Fruit fly (Drosophila melanogaster): Measurements from ENCODE around the gene Nmd3.
A peak's percentile ranks its signal among the peaks of the same experiment; 100 is the strongest.

The Nmd3 gene

dm6 chrX:2134965-2135758, 49.3 kb downstream of the Nmd3 start (continued):
- TF ChIP-seq pros (GFP tag; optimal IDR thresholded peaks at IDR 0.05), result peak; percentile 94
- peak; percentile 88 for TF ChIP-seq CG31441 (GFP tag; IDR thresholded peaks at IDR 0.05)
- TF ChIP-seq CG11398 (GFP tag; optimal IDR thresholded peaks at IDR 0.05), result peak; percentile 75
- no peak for TF ChIP-seq amos (GFP tag; IDR thresholded peaks at IDR 0.05; ENCODE audit: partially characterized antibody)
- peak; percentile 94 for TF ChIP-seq CG17829 (tag; optimal IDR thresholded peaks at IDR 0.05)
- no peak for TF ChIP-seq CG34224 (GFP tag; IDR thresholded peaks at IDR 0.05; ENCODE audit: partially characterized antibody)
- peak; percentile 57; the same call in 1 of the 2 replicates for TF ChIP-seq NFAT (GFP tag; IDR thresholded peaks at IDR 0.05)
- TF ChIP-seq nom (GFP tag; optimal IDR thresholded peaks at IDR 0.05), result peak; percentile 63
- TF ChIP-seq CG4328 (GFP tag; optimal IDR thresholded peaks at IDR 0.05), result peak; percentile 91
- peak; percentile 46; the same call in 3 of the 4 replicates for TF ChIP-seq Gug (GFP tag; IDR thresholded peaks at IDR 0.05)
- peak; percentile 94 for TF ChIP-seq CG8924 (tag; optimal IDR thresholded peaks at IDR 0.05)
- peak; percentile 92 for TF ChIP-seq grau (tag; optimal IDR thresholded peaks at IDR 0.05)
- peak; percentile 83 for TF ChIP-seq Drgx (GFP tag; IDR thresholded peaks at IDR 0.05)
- peak; percentile 37 for TF ChIP-seq HLHmδ (GFP tag; optimal IDR thresholded peaks at IDR 0.05)
- peak in 1 of 2 experiments; percentile 90 for TF ChIP-seq Eip74EF (GFP tag; optimal IDR thresholded peaks at IDR 0.05)
- TF ChIP-seq CG1603 (tag; optimal IDR thresholded peaks at IDR 0.05), result peak; percentile 90
- TF ChIP-seq scrt (GFP tag; optimal IDR thresholded peaks at IDR 0.05), result peak; percentile 85
- peak; percentile 86 for TF ChIP-seq esg (GFP tag; conservative IDR thresholded peaks at IDR 0.05)
- TF ChIP-seq stc (GFP tag; IDR thresholded peaks at IDR 0.05), result peak; percentile 79
- TF ChIP-seq Hr3 (GFP tag; optimal IDR thresholded peaks at IDR 0.05), result peak; percentile 76
- TF ChIP-seq CG18599 (GFP tag; optimal IDR thresholded peaks at IDR 0.05), result peak; percentile 95
- peak; percentile 81 for TF ChIP-seq tio (GFP tag; optimal IDR thresholded peaks at IDR 0.05)
- peak; percentile 48; the same call in 1 of the 2 replicates for TF ChIP-seq ro (GFP tag; IDR thresholded peaks at IDR 0.05)
- peak; percentile 94 for TF ChIP-seq CoRest (tag; optimal IDR thresholded peaks at IDR 0.05)
- TF ChIP-seq Fer3 (tag; optimal IDR thresholded peaks at IDR 0.05), result peak; percentile 92
- peak; percentile 71 for TF ChIP-seq CG11085 (GFP tag; IDR thresholded peaks at IDR 0.05)
- peak; percentile 90 for TF ChIP-seq CG10209 (GFP tag; optimal IDR thresholded peaks at IDR 0.05)
- peak; percentile 73 for TF ChIP-seq CG12942 (GFP tag; optimal IDR thresholded peaks at IDR 0.05)
- TF ChIP-seq Lhr (GFP tag; optimal IDR thresholded peaks at IDR 0.05), result peak; percentile 68
- TF ChIP-seq otp (GFP tag; IDR thresholded peaks at IDR 0.05), result peak; percentile 57; the same call in 1 of the 3 replicates
- TF ChIP-seq Rfx (GFP tag; IDR thresholded peaks at IDR 0.05), result peak; percentile 89
- peak; percentile 92 for TF ChIP-seq nmo (GFP tag; optimal IDR thresholded peaks at IDR 0.05)
- TF ChIP-seq CG12744 (GFP tag; optimal IDR thresholded peaks at IDR 0.05), result peak; percentile 79
- TF ChIP-seq danr (GFP tag; IDR thresholded peaks at IDR 0.05), result peak; percentile 76
- no peak for TF ChIP-seq Dll (GFP tag; IDR thresholded peaks at IDR 0.05; ENCODE audit: partially characterized antibody)
- TF ChIP-seq sob (GFP tag; IDR thresholded peaks at IDR 0.05), result peak; percentile 88
- TF ChIP-seq Oaz (GFP tag; IDR thresholded peaks at IDR 0.05), result peak; percentile 76
- peak; percentile 84 for TF ChIP-seq CG12071 (GFP tag; optimal IDR thresholded peaks at IDR 0.05)
- no peak for TF ChIP-seq GATAe (GFP tag; conservative IDR thresholded peaks at IDR 0.05)
- TF ChIP-seq Opbp (GFP tag; IDR thresholded peaks at IDR 0.05; ENCODE audit: partially characterized antibody), result no peak
- peak; percentile 67 for TF ChIP-seq Bdp1 (GFP tag; optimal IDR thresholded peaks at IDR 0.05)
- no peak for TF ChIP-seq hkb (optimal IDR thresholded peaks at IDR 0.05)
- TF ChIP-seq hkb (GFP tag; IDR thresholded peaks at IDR 0.05), result peak; percentile 92
- TF ChIP-seq ab (GFP tag; optimal IDR thresholded peaks at IDR 0.05), result peak; percentile 14
- TF ChIP-seq CG2889 (GFP tag; IDR thresholded peaks at IDR 0.05), result peak; percentile 74; the same call in 1 of the 3 replicates
- peak; percentile 95 for TF ChIP-seq gem (tag; optimal IDR thresholded peaks at IDR 0.05)
- TF ChIP-seq CG4404 (GFP tag; IDR thresholded peaks at IDR 0.05), result peak; percentile 76
- TF ChIP-seq BtbVII (GFP tag; optimal IDR thresholded peaks at IDR 0.05), result peak; percentile 93

Measured in whole organism, embryonic.